Fruit fly (Drosophila melanogaster) whole organism, embryonic: ENCODE data around the gene Frmd5.

ENCODE experiments used
- Antp ChIP-seq: fragments of 200-800 bp; sonication (Bioruptor generic); optimal IDR thresholded peaks from 3 replicates; lab custom pipeline; 2016; ENCODE audit warnings: missing biosample characterization, missing genetic modification characterization
- Bgb ChIP-seq: fragments of 200-800 bp; sonication (Bioruptor generic); IDR thresholded peaks from 2 replicates; pipeline ENCODE4 v1.3.6; 2022; ENCODE audit warnings: missing biosample characterization, missing genetic modification characterization; ENCODE audit not compliant: partially characterized antibody
- Bteb2 ChIP-seq: fragments of 200-800 bp; sonication (Bioruptor generic); optimal IDR thresholded peaks from 2 replicates; lab custom pipeline; 2016; ENCODE audit warnings: missing biosample characterization, missing genetic modification characterization
- CG12744 ChIP-seq: fragments of 200-800 bp; sonication (Bioruptor generic); optimal IDR thresholded peaks from 2 replicates; lab custom pipeline; 2016; ENCODE audit warnings: missing biosample characterization, missing genetic modification characterization
- CG13424 ChIP-seq: fragments of 200-800 bp; sonication (Bioruptor generic); optimal IDR thresholded peaks from 2 replicates; lab custom pipeline; 2019; ENCODE audit warnings: missing biosample characterization, mild to moderate bottlenecking, missing genetic modification characterization, moderate library complexity
- CG16813 ChIP-seq: fragments of 200-800 bp; sonication (Bioruptor generic); IDR thresholded peaks from 3 replicates; pipeline ENCODE4 v1.3.6; 2022; ENCODE audit warnings: missing biosample characterization, missing genetic modification characterization; ENCODE audit not compliant: partially characterized antibody
- CG17385 ChIP-seq: fragments of 200-800 bp; sonication (Bioruptor generic); optimal IDR thresholded peaks from 3 replicates; lab custom pipeline; 2018; ENCODE audit warnings: missing biosample characterization, mild to moderate bottlenecking, missing genetic modification characterization
- CG1792 ChIP-seq: fragments of 200-800 bp; sonication (Bioruptor generic); optimal IDR thresholded peaks from 2 replicates; lab custom pipeline; 2016; ENCODE audit warnings: missing biosample characterization, missing genetic modification characterization
- CG2120 ChIP-seq: fragments of 200-800 bp; sonication (Bioruptor generic); optimal IDR thresholded peaks from 3 replicates; lab custom pipeline; 2016; ENCODE audit warnings: missing biosample characterization, missing genetic modification characterization
- CG2678 ChIP-seq: fragments of 200-800 bp; sonication (Bioruptor generic); optimal IDR thresholded peaks from 3 replicates; lab custom pipeline; 2019; ENCODE audit warnings: missing biosample characterization, mild to moderate bottlenecking, missing genetic modification characterization, moderate library complexity
- CG34376 ChIP-seq: fragments of 200-800 bp; sonication (Bioruptor generic); optimal IDR thresholded peaks from 2 replicates; lab custom pipeline; 2018; ENCODE audit warnings: missing biosample characterization, mild to moderate bottlenecking, missing genetic modification characterization
- CG4282 ChIP-seq: fragments of 200-800 bp; sonication (Bioruptor generic); optimal IDR thresholded peaks from 2 replicates; lab custom pipeline; 2016; ENCODE audit warnings: missing biosample characterization, missing genetic modification characterization
- CG6683 ChIP-seq: fragments of 200-800 bp; sonication (Bioruptor generic); optimal IDR thresholded peaks from 2 replicates; lab custom pipeline; 2017; ENCODE audit warnings: missing biosample characterization, mild to moderate bottlenecking, missing genetic modification characterization, missing genetic modification reagents
- CG7556 ChIP-seq: fragments of 200-800 bp; sonication (Bioruptor generic); optimal IDR thresholded peaks from 2 replicates; lab custom pipeline; 2017; ENCODE audit warnings: missing biosample characterization, mild to moderate bottlenecking, missing genetic modification characterization
- CG7839 ChIP-seq: fragments of 200-800 bp; sonication (Bioruptor generic); optimal IDR thresholded peaks from 3 replicates; lab custom pipeline; 2018; ENCODE audit warnings: missing biosample characterization, mild to moderate bottlenecking, missing genetic modification characterization, moderate library complexity
- CG9817 ChIP-seq: fragments of 200-800 bp; sonication (Bioruptor generic); optimal IDR thresholded peaks from 2 replicates; lab custom pipeline; 2018; ENCODE audit warnings: missing biosample characterization, mild to moderate bottlenecking, missing genetic modification characterization, moderate library complexity
- CkIIα-i1 ChIP-seq: fragments of 200-800 bp; sonication (Bioruptor generic); IDR thresholded peaks from 2 replicates; pipeline ENCODE4 v1.3.6; 2022; ENCODE audit warnings: missing biosample characterization, missing genetic modification characterization
- CrebB ChIP-seq: fragments of 200-800 bp; sonication (Bioruptor generic); optimal IDR thresholded peaks from 3 replicates; lab custom pipeline; 2018; ENCODE audit warnings: missing biosample characterization, mild to moderate bottlenecking, missing genetic modification characterization
- Dip2 ChIP-seq: fragments of 200-800 bp; sonication (Bioruptor generic); IDR thresholded peaks from 2 replicates; pipeline ENCODE4 v1.3.6; 2022; ENCODE audit warnings: missing biosample characterization, missing genetic modification characterization
- Doc2 ChIP-seq: fragments of 200-800 bp; sonication (Bioruptor generic); IDR thresholded peaks from 2 replicates; pipeline ENCODE4 v1.3.6; 2022; ENCODE audit warnings: missing biosample characterization, missing genetic modification characterization
- Dp ChIP-seq: fragments of 200-800 bp; sonication (Bioruptor generic); optimal IDR thresholded peaks from 2 replicates; lab custom pipeline; 2018; ENCODE audit warnings: missing biosample characterization, mild to moderate bottlenecking, missing genetic modification characterization, moderate library complexity
- Ets65A ChIP-seq: fragments of 200-800 bp; sonication (Bioruptor generic); peaks from one replicate; lab custom pipeline; 2016; ENCODE audit warnings: missing biosample characterization, missing genetic modification characterization
- Gug ChIP-seq: fragments of 200-800 bp; sonication (Bioruptor generic); IDR thresholded peaks from 4 replicates; pipeline ENCODE4 v1.3.6; 2022; ENCODE audit warnings: missing biosample characterization, missing genetic modification characterization
- Hmr ChIP-seq: fragments of 200-800 bp; sonication (Bioruptor generic); optimal IDR thresholded peaks from 3 replicates; lab custom pipeline; 2017; ENCODE audit warnings: mild to moderate bottlenecking, missing biosample characterization, missing genetic modification reagents, missing genetic modification characterization
- Hr3 ChIP-seq: fragments of 200-800 bp; sonication (Bioruptor generic); optimal IDR thresholded peaks from 3 replicates; lab custom pipeline; 2016; ENCODE audit warnings: missing biosample characterization, missing genetic modification characterization
- Hr39 ChIP-seq: fragments of >200 bp; optimal IDR thresholded peaks from 2 replicates; lab custom pipeline; 2017
- Hr51 ChIP-seq, 2 experiments: fragments of 200-800 bp; sonication (Bioruptor generic); optimal IDR thresholded peaks; 2 replicates in 1 of 2; 3 replicates in 1 of 2; lab custom pipeline; 2016 to 2018; ENCODE audit warnings: missing biosample characterization in 2 of 2, missing genetic modification characterization in 2 of 2, mild to moderate bottlenecking in 1 of 2, moderate library complexity in 1 of 2
- MTF-1 ChIP-seq: fragments of 200-800 bp; sonication (Bioruptor generic); optimal IDR thresholded peaks from 2 replicates; lab custom pipeline; 2018; ENCODE audit warnings: missing biosample characterization, mild to moderate bottlenecking, missing genetic modification characterization, borderline replicate concordance
- Med ChIP-seq: fragments of 200-800 bp; sonication (Bioruptor generic); peaks from one replicate; lab custom pipeline; 2016; ENCODE audit warnings: missing biosample characterization, missing genetic modification characterization, mild to moderate bottlenecking, inconsistent platforms, moderate library complexity
- Nf-YC ChIP-seq: fragments of 200-800 bp; optimal IDR thresholded peaks from 3 replicates; lab custom pipeline; 2019; ENCODE audit warnings: missing biosample characterization, mild to moderate bottlenecking, missing genetic modification characterization, moderate library complexity
- Sox100B ChIP-seq: fragments of 200-800 bp; sonication (Bioruptor generic); optimal IDR thresholded peaks from 3 replicates; lab custom pipeline; 2018; ENCODE audit warnings: missing biosample characterization, mild to moderate bottlenecking, missing genetic modification characterization
- Sry-δ ChIP-seq: fragments of 200-800 bp; sonication (Bioruptor generic); optimal IDR thresholded peaks from 2 replicates; lab custom pipeline; 2016; ENCODE audit warnings: missing biosample characterization, missing genetic modification characterization
- Vsx1 ChIP-seq: fragments of 200-800 bp; sonication (Bioruptor generic); optimal IDR thresholded peaks from 2 replicates; lab custom pipeline; 2017; ENCODE audit warnings: missing biosample characterization, mild to moderate bottlenecking, missing genetic modification characterization, missing genetic modification reagents
- Xbp1 ChIP-seq: fragments of 200-800 bp; sonication (Bioruptor generic); optimal IDR thresholded peaks from 3 replicates; lab custom pipeline; 2016; ENCODE audit warnings: missing biosample characterization, mild to moderate bottlenecking, missing genetic modification characterization
- aop ChIP-seq: fragments of 200-800 bp; sonication (Bioruptor generic); IDR thresholded peaks from 2 replicates; pipeline ENCODE4 v1.3.6; 2022; ENCODE audit warnings: missing biosample characterization, missing genetic modification characterization
- az2 ChIP-seq: fragments of 200-800 bp; sonication (Bioruptor generic); optimal IDR thresholded peaks from 3 replicates; lab custom pipeline; 2016; ENCODE audit warnings: missing biosample characterization, missing genetic modification characterization
- bowl ChIP-seq: fragments of 200-800 bp; sonication (Bioruptor generic); IDR thresholded peaks from 2 replicates; pipeline ENCODE4 v1.3.6; 2022; ENCODE audit warnings: missing biosample characterization, missing genetic modification characterization
- crp ChIP-seq, 2 experiments: fragments of 200-800 bp; sonication (Bioruptor generic); optimal IDR thresholded peaks; 2 replicates in 1 of 2; 3 replicates in 1 of 2; lab custom pipeline; 2017; ENCODE audit warnings: missing biosample characterization in 2 of 2, missing genetic modification characterization in 2 of 2, mild to moderate bottlenecking in 1 of 2, moderate library complexity in 1 of 2
- dpn ChIP-seq, 2 experiments: fragments of 200-800 bp; sonication (Bioruptor generic); optimal IDR thresholded peaks; 3 replicates each; lab custom pipeline; 2016; ENCODE audit warnings: missing biosample characterization in 2 of 2, missing genetic modification characterization in 2 of 2
- fd3F ChIP-seq: fragments of 200-800 bp; sonication (Bioruptor generic); optimal IDR thresholded peaks from 2 replicates; lab custom pipeline; 2018; ENCODE audit warnings: missing biosample characterization, mild to moderate bottlenecking, missing genetic modification characterization, moderate library complexity
- gsb-n ChIP-seq: fragments of 200-800 bp; sonication (Bioruptor generic); optimal IDR thresholded peaks from 3 replicates; lab custom pipeline; 2018; ENCODE audit warnings: missing biosample characterization, mild to moderate bottlenecking, missing genetic modification characterization
- klu ChIP-seq: fragments of 200-800 bp; sonication (Bioruptor generic); IDR thresholded peaks from 2 replicates; pipeline ENCODE4 v1.3.6; 2022; ENCODE audit warnings: missing biosample characterization, missing genetic modification characterization
- knrl ChIP-seq: fragments of 200-800 bp; sonication (Bioruptor generic); IDR thresholded peaks from 3 replicates; pipeline ENCODE4 v1.3.6; 2022; ENCODE audit warnings: missing biosample characterization, missing genetic modification characterization; ENCODE audit not compliant: partially characterized antibody
- nerfin-1 ChIP-seq: fragments of 200-800 bp; sonication (Bioruptor generic); optimal IDR thresholded peaks from 3 replicates; lab custom pipeline; 2019; ENCODE audit warnings: missing biosample characterization, mild to moderate bottlenecking, missing genetic modification characterization, moderate library complexity
- phol ChIP-seq: fragments of 200-800 bp; sonication (Bioruptor generic); optimal IDR thresholded peaks from 3 replicates; lab custom pipeline; 2018; ENCODE audit warnings: missing biosample characterization, mild to moderate bottlenecking, missing genetic modification characterization, moderate library complexity
- run ChIP-seq: fragments of 200-800 bp; sonication (Bioruptor generic); optimal IDR thresholded peaks from 3 replicates; lab custom pipeline; 2018; ENCODE audit warnings: missing biosample characterization, mild to moderate bottlenecking, missing genetic modification characterization
- sens-2 ChIP-seq: fragments of 200-800 bp; sonication (Bioruptor generic); IDR thresholded peaks from 2 replicates; pipeline ENCODE4 v1.3.6; 2022; ENCODE audit warnings: missing biosample characterization, missing genetic modification characterization
- shn ChIP-seq: fragments of 200-800 bp; sonication (Bioruptor generic); optimal IDR thresholded peaks from 3 replicates; lab custom pipeline; 2016; ENCODE audit warnings: missing biosample characterization, missing genetic modification characterization
- stwl ChIP-seq: fragments of 200-800 bp; sonication (Bioruptor generic); optimal IDR thresholded peaks from 3 replicates; lab custom pipeline; 2018; ENCODE audit warnings: missing biosample characterization, mild to moderate bottlenecking, missing genetic modification characterization, moderate library complexity
- tna ChIP-seq: fragments of 200-800 bp; sonication (Bioruptor generic); IDR thresholded peaks from 2 replicates; pipeline ENCODE4 v1.3.6; 2022; ENCODE audit warnings: missing biosample characterization, missing genetic modification characterization; ENCODE audit not compliant: partially characterized antibody

The Frmd5 gene

dm6 chr2L:10341405-10341804, 2.8 kb upstream of the Frmd5 start, which contains the start of gene CG31715 (continued):
- TF ChIP-seq klu (GFP tag; lab: Robert Waterston, UW) (no peak), Ets65A (GFP tag; lab: Kevin White, UChicago) (peak; percentile 51), Dp (peak; percentile 12), Dip2 (GFP tag; lab: Robert Waterston, UW) (no peak), CG12744 (GFP tag; lab: Kevin White, UChicago) (no peak), CrebB (tag; lab: Kevin White, UChicago) (no peak), CG4282 (GFP tag; lab: Kevin White, UChicago) (no peak), CkIIα-i1 (GFP tag; lab: Robert Waterston, UW) (no peak), Hr39 (no peak), CG13424 (tag; lab: Kevin White, UChicago) (peak; percentile 30), CG6683 (GFP tag; lab: Kevin White, UChicago) (no peak), Hr3 (GFP tag; lab: Kevin White, UChicago) (peak; percentile 37), run (no peak), Med (peak; percentile 79), Gug (GFP tag; lab: Robert Waterston, UW) (no peak), CG2120 (GFP tag; lab: Kevin White, UChicago) (peak; percentile 23), gsb-n (peak; percentile 18), Sox100B (GFP tag; lab: Kevin White, UChicago) (peak; percentile 18), fd3F (GFP tag; lab: Kevin White, UChicago) (no peak), Hmr (GFP tag; lab: Kevin White, UChicago) (no peak), Vsx1 (GFP tag; lab: Kevin White, UChicago) (no peak), shn (GFP tag; lab: Kevin White, UChicago) (no peak), tna (no peak; the same call in 1 of the 2 replicates), Nf-YC (tag; lab: Kevin White, UChicago) (peak; percentile 14), Xbp1 (peak; percentile 20), Hr51 (GFP tag; optimal IDR thresholded peaks at IDR 0.05; lab: Kevin White, UChicago) (peak in 1 of 2 experiments; percentile 18), CG34376 (peak; percentile 5), CG16813 (GFP tag; lab: Robert Waterston, UW) (peak; percentile 47; the same call in 1 of the 3 replicates), aop (GFP tag; lab: Robert Waterston, UW) (no peak), phol (tag; lab: Kevin White, UChicago) (peak; percentile 13), nerfin-1 (tag; lab: Kevin White, UChicago) (no peak), Bteb2 (GFP tag; lab: Kevin White, UChicago) (no peak), sens-2 (GFP tag; lab: Robert Waterston, UW) (no peak), bowl (GFP tag; lab: Robert Waterston, UW) (no peak), CG17385 (no peak), stwl (tag; lab: Kevin White, UChicago) (peak; percentile 56), CG9817 (tag; lab: Kevin White, UChicago) (no peak), Bgb (GFP tag; lab: Robert Waterston, UW) (peak; percentile 41; the same call in 1 of the 2 replicates), Sry-δ (GFP tag; lab: Kevin White, UChicago) (peak; percentile 73), knrl (GFP tag; lab: Robert Waterston, UW) (0 out of 3 replicates have a peak, but pooled peaks have one; percentile 28), az2 (GFP tag; lab: Kevin White, UChicago) (no peak), CG1792 (GFP tag; lab: Kevin White, UChicago) (no peak), Doc2 (GFP tag; lab: Robert Waterston, UW) (no peak), Antp (GFP tag; lab: Kevin White, UChicago) (no peak), MTF-1 (GFP tag; lab: Kevin White, UChicago) (no peak), CG7556 (GFP tag; lab: Kevin White, UChicago) (no peak), dpn (GFP tag; optimal IDR thresholded peaks at IDR 0.05; lab: Kevin White, UChicago) (peak in 1 of 2 experiments; percentile 41), CG2678 (no peak), CG7839 (tag; lab: Kevin White, UChicago) (peak; percentile 13), crp (GFP tag; optimal IDR thresholded peaks at IDR 0.05; lab: Kevin White, UChicago) (peak in 1 of 2 experiments; percentile 56)
